Worm (Caenorhabditis elegans) whole organism, L1 larva: Measurements from ENCODE around the gene F18E3.11.
"Not testable (repeated sequence)": the region's sequence is repeated elsewhere in the genome, so short reads cannot be mapped to it uniquely, and the experiment has no call there.

ENCODE experiments used
- ama-1 ChIP-seq: fragments of 150-350 bp; optimal IDR thresholded peaks from 2 replicates; lab custom pipeline; 2014
- lin-13 ChIP-seq: fragments of 150-350 bp; optimal IDR thresholded peaks from 2 replicates; lab custom pipeline; 2014; ENCODE audit warnings: missing biosample characterization, missing genetic modification reagents, missing genetic modification characterization
- mab-9 ChIP-seq: fragments of 200-800 bp; sonication (Bioruptor generic); IDR thresholded peaks from 2 replicates; pipeline ENCODE4 v1.3.6; 2022; ENCODE audit warnings: missing genetic modification reagents, missing genetic modification characterization, missing compliant biosample characterization

DNA sequence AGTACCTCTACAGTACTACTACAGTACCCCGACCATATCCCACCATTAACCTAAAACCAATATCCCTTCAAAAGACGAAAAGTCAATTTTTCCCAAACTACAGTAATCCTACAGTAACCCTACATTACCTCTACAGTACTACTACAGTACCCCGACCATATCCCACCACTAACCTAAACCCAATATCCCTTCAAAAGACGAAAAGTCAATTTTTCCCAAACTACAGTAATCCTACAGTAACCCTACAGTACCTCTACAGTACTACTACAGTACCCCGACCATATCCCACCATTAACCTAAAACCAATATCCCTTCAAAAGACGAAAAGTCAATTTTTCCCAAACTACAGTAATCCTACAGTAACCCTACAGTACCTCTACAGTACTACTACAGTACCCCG lies 31.0 kb downstream of the F18E3.11 start, which contains the start of gene nhr-141:
- TF ChIP-seq mab-9; ama-1 (lab: Kevin White, UChicago); lin-13 (GFP tag; lab: Kevin White, UChicago): not testable (repeated sequence)
